Fruit fly (Drosophila melanogaster) whole organism, embryonic: ENCODE measurements around the gene CG6959.
A peak's percentile ranks its signal among the peaks of the same experiment; 100 is the strongest.

Experiments used
- Aef1 ChIP-seq: fragments of 200-800 bp; sonication (Bioruptor generic); IDR thresholded peaks from 3 replicates; pipeline ENCODE4 v1.3.6; 2022; ENCODE audit warnings: missing biosample characterization, missing genetic modification characterization
- BEAF-32 ChIP-seq: fragments of 200-800 bp; sonication (Bioruptor generic); optimal IDR thresholded peaks from 3 replicates; lab custom pipeline; 2017; ENCODE audit warnings: missing biosample characterization, missing genetic modification characterization, mild to moderate bottlenecking, moderate library complexity, missing genetic modification reagents
- CG10274 ChIP-seq: fragments of 200-800 bp; sonication (Bioruptor generic); optimal IDR thresholded peaks from 3 replicates; lab custom pipeline; 2017; ENCODE audit warnings: missing biosample characterization, mild to moderate bottlenecking, missing genetic modification characterization
- CG10979 ChIP-seq: fragments of 200-800 bp; sonication (Bioruptor generic); optimal IDR thresholded peaks from 2 replicates; lab custom pipeline; 2018; ENCODE audit warnings: missing biosample characterization, mild to moderate bottlenecking, missing genetic modification characterization, moderate library complexity
- CG11456 ChIP-seq: fragments of 200-800 bp; sonication (Bioruptor generic); IDR thresholded peaks from 3 replicates; pipeline ENCODE4 v1.3.6; 2022; ENCODE audit warnings: missing biosample characterization, missing genetic modification characterization
- CG11560 ChIP-seq: fragments of 200-800 bp; sonication (Bioruptor generic); IDR thresholded peaks from 3 replicates; pipeline ENCODE4 v1.3.6; 2022; ENCODE audit warnings: missing biosample characterization, missing genetic modification characterization
- CG13123 ChIP-seq: fragments of 200-800 bp; sonication (Bioruptor generic); optimal IDR thresholded peaks from 2 replicates; lab custom pipeline; 2016; ENCODE audit warnings: missing biosample characterization, missing genetic modification characterization
- CG13287 ChIP-seq: fragments of 200-800 bp; sonication (Bioruptor generic); IDR thresholded peaks from 2 replicates; pipeline ENCODE4 v1.3.6; 2022; ENCODE audit warnings: missing biosample characterization, missing genetic modification characterization; ENCODE audit not compliant: partially characterized antibody
- CG13624 ChIP-seq: fragments of 200-800 bp; sonication (Bioruptor generic); optimal IDR thresholded peaks from 2 replicates; lab custom pipeline; 2016; ENCODE audit warnings: missing biosample characterization, missing genetic modification characterization
- CG14050 ChIP-seq: fragments of 200-800 bp; sonication (Bioruptor generic); IDR thresholded peaks from 3 replicates; pipeline ENCODE4 v1.3.6; 2022; ENCODE audit warnings: missing biosample characterization, missing genetic modification characterization
- CG14441 ChIP-seq: fragments of 200-800 bp; sonication (Bioruptor generic); IDR thresholded peaks from 2 replicates; pipeline ENCODE4 v1.3.6; 2022; ENCODE audit warnings: missing biosample characterization, missing genetic modification characterization
- CG15011 ChIP-seq: fragments of 200-800 bp; sonication (Bioruptor generic); optimal IDR thresholded peaks from 3 replicates; lab custom pipeline; 2018; ENCODE audit warnings: missing biosample characterization, mild to moderate bottlenecking, missing genetic modification characterization
- CG17802 ChIP-seq: fragments of 200-800 bp; sonication (Bioruptor generic); optimal IDR thresholded peaks from 2 replicates; lab custom pipeline; 2018; ENCODE audit warnings: missing biosample characterization, mild to moderate bottlenecking, missing genetic modification characterization, moderate library complexity
- CG18011 ChIP-seq: fragments of 200-800 bp; sonication (Bioruptor generic); optimal IDR thresholded peaks from 2 replicates; lab custom pipeline; 2017; ENCODE audit warnings: missing biosample characterization, missing genetic modification characterization, mild to moderate bottlenecking, moderate library complexity, missing genotype
- CG18476 ChIP-seq: fragments of 200-800 bp; sonication (Bioruptor generic); optimal IDR thresholded peaks from 2 replicates; lab custom pipeline; 2016; ENCODE audit warnings: missing biosample characterization, mild to moderate bottlenecking, missing genetic modification characterization
- CG18619 ChIP-seq: fragments of 200-800 bp; sonication (Bioruptor generic); optimal IDR thresholded peaks from 3 replicates; lab custom pipeline; 2017; ENCODE audit warnings: missing biosample characterization, mild to moderate bottlenecking, missing genetic modification characterization
- CG34422 ChIP-seq: fragments of 200-800 bp; sonication (Bioruptor generic); IDR thresholded peaks from 3 replicates; pipeline ENCODE4 v1.3.6; 2022; ENCODE audit warnings: missing biosample characterization, missing genetic modification characterization
- CG3726 ChIP-seq: fragments of 200-800 bp; sonication (Bioruptor generic); IDR thresholded peaks from 3 replicates; pipeline ENCODE4, ENCODE4 v1.3.6; 2022; ENCODE audit warnings: missing biosample characterization, missing genetic modification characterization
- CG3847 ChIP-seq: fragments of 200-800 bp; sonication (Bioruptor generic); IDR thresholded peaks from 2 replicates; pipeline ENCODE4 v1.3.6; 2022; ENCODE audit warnings: missing biosample characterization, missing genetic modification characterization
- CG3995 ChIP-seq: fragments of 200-800 bp; sonication (Bioruptor generic); optimal IDR thresholded peaks from 3 replicates; lab custom pipeline; 2016; ENCODE audit warnings: missing biosample characterization, missing genetic modification characterization
- CG4707 ChIP-seq: fragments of 200-800 bp; sonication (Bioruptor generic); optimal IDR thresholded peaks from 2 replicates; lab custom pipeline; 2018; ENCODE audit warnings: missing biosample characterization, mild to moderate bottlenecking, missing genetic modification characterization, moderate library complexity
- CG4820 ChIP-seq: fragments of 200-800 bp; sonication (Bioruptor generic); optimal IDR thresholded peaks from 3 replicates; lab custom pipeline; 2016; ENCODE audit warnings: missing biosample characterization, missing genetic modification characterization
- CG5180 ChIP-seq: fragments of 200-800 bp; sonication (Bioruptor generic); optimal IDR thresholded peaks from 3 replicates; lab custom pipeline; 2017; ENCODE audit warnings: missing biosample characterization, missing genetic modification characterization, mild to moderate bottlenecking, moderate library complexity, missing genetic modification reagents
- CG5245 ChIP-seq: fragments of 200-800 bp; sonication (Bioruptor generic); optimal IDR thresholded peaks from 3 replicates; lab custom pipeline; 2016; ENCODE audit warnings: missing biosample characterization, missing genetic modification characterization
- CG6272 ChIP-seq: fragments of 200-800 bp; sonication (Bioruptor generic); IDR thresholded peaks from 2 replicates; pipeline ENCODE4 v1.3.6; 2022; ENCODE audit warnings: missing biosample characterization, missing genetic modification characterization
- CG8290 ChIP-seq, 3 experiments: fragments of 200-800 bp; sonication (Bioruptor generic); optimal IDR thresholded peaks; 2 replicates each; lab custom pipeline; 2016 to 2019; ENCODE audit warnings: missing biosample characterization in 3 of 3, missing genetic modification characterization in 3 of 3, mild to moderate bottlenecking in 2 of 3, moderate library complexity in 1 of 3
- CG9817 ChIP-seq: fragments of 200-800 bp; sonication (Bioruptor generic); optimal IDR thresholded peaks from 2 replicates; lab custom pipeline; 2018; ENCODE audit warnings: missing biosample characterization, mild to moderate bottlenecking, missing genetic modification characterization, moderate library complexity
- D19A ChIP-seq: fragments of 200-800 bp; optimal IDR thresholded peaks from 3 replicates; lab custom pipeline; 2019; ENCODE audit warnings: missing biosample characterization, mild to moderate bottlenecking, missing genetic modification characterization, moderate library complexity
- Dek ChIP-seq: fragments of 200-800 bp; sonication (Bioruptor generic); optimal IDR thresholded peaks from 3 replicates; lab custom pipeline; 2019; ENCODE audit warnings: missing biosample characterization, mild to moderate bottlenecking, missing genetic modification characterization, moderate library complexity
- E2f2 ChIP-seq: fragments of 200-800 bp; sonication (Bioruptor generic); IDR thresholded peaks from 2 replicates; pipeline ENCODE4 v1.3.6; 2022; ENCODE audit warnings: missing biosample characterization, missing genetic modification characterization
- Ets65A ChIP-seq: fragments of 200-800 bp; sonication (Bioruptor generic); peaks from one replicate; lab custom pipeline; 2016; ENCODE audit warnings: missing biosample characterization, missing genetic modification characterization
- Lim3 ChIP-seq: fragments of 200-800 bp; sonication (Bioruptor generic); IDR thresholded peaks from 2 replicates; pipeline ENCODE4 v1.3.6; 2022; ENCODE audit warnings: missing biosample characterization, missing genetic modification characterization
- Mes4 ChIP-seq: fragments of 200-800 bp; sonication (Bioruptor generic); optimal IDR thresholded peaks from 2 replicates; lab custom pipeline; 2016; ENCODE audit warnings: missing biosample characterization, missing genetic modification characterization
- Myb ChIP-seq: fragments of 200-800 bp; sonication (Bioruptor generic); optimal IDR thresholded peaks from 2 replicates; lab custom pipeline; 2016; ENCODE audit warnings: missing biosample characterization, missing genetic modification characterization
- NfI ChIP-seq: fragments of 200-800 bp; sonication (Bioruptor generic); optimal IDR thresholded peaks from 3 replicates; lab custom pipeline; 2018; ENCODE audit warnings: missing biosample characterization, mild to moderate bottlenecking, missing genetic modification characterization, moderate library complexity
- Oli ChIP-seq: fragments of 200-800 bp; sonication (Bioruptor generic); optimal IDR thresholded peaks from 2 replicates; lab custom pipeline; 2018; ENCODE audit warnings: missing biosample characterization, mild to moderate bottlenecking, missing genetic modification characterization, moderate library complexity
- Rfx ChIP-seq: fragments of 200-800 bp; sonication (Bioruptor generic); IDR thresholded peaks from 2 replicates; pipeline ENCODE4 v1.3.6; 2022; ENCODE audit warnings: missing biosample characterization, missing genetic modification characterization
- Stat92E ChIP-seq, 3 experiments: fragments of >200 bp in 2 of 3; fragments of 200-800 bp in 1 of 3; sonication (Bioruptor generic) in 1 of 3; optimal IDR thresholded peaks; 2 replicates each; lab custom pipeline; 2017 to 2019; ENCODE audit warnings: missing biosample characterization in 3 of 3, missing genetic modification characterization in 3 of 3, mild to moderate bottlenecking in 1 of 3, moderate library complexity in 1 of 3
- Trl ChIP-seq, 3 experiments: fragments of >200 bp in 2 of 3; fragments of 200-800 bp in 1 of 3; sonication (Bioruptor generic) in 1 of 3; optimal IDR thresholded peaks; 2 replicates in 1 of 3; 3 replicates in 2 of 3; lab custom pipeline; 2016 to 2017; ENCODE audit warnings: missing biosample characterization in 1 of 3, missing genetic modification characterization in 1 of 3
- ash1 ChIP-seq: fragments of 200-800 bp; sonication (Bioruptor generic); optimal IDR thresholded peaks from 2 replicates; lab custom pipeline; 2018; ENCODE audit warnings: missing biosample characterization, mild to moderate bottlenecking, missing genetic modification characterization
- cas ChIP-seq: fragments of 200-800 bp; sonication (Bioruptor generic); IDR thresholded peaks from 2 replicates; pipeline ENCODE4 v1.3.6; 2022; ENCODE audit warnings: missing biosample characterization, missing genetic modification characterization
- caup ChIP-seq: fragments of 200-800 bp; sonication (Bioruptor generic); optimal IDR thresholded peaks from 3 replicates; lab custom pipeline; 2017; ENCODE audit warnings: missing biosample characterization, mild to moderate bottlenecking, missing genetic modification characterization, moderate library complexity; ENCODE audit not compliant: severe bottlenecking
- chm ChIP-seq: fragments of 200-800 bp; sonication (Bioruptor generic); IDR thresholded peaks from 2 replicates; pipeline ENCODE4 v1.3.6; 2022; ENCODE audit warnings: missing biosample characterization, missing genetic modification characterization
- dati ChIP-seq: fragments of 200-800 bp; sonication (Bioruptor generic); IDR thresholded peaks from 2 replicates; pipeline ENCODE4 v1.3.6; 2022; ENCODE audit warnings: missing biosample characterization, missing genetic modification characterization
- dpn ChIP-seq, 2 experiments: fragments of 200-800 bp; sonication (Bioruptor generic); optimal IDR thresholded peaks; 3 replicates each; lab custom pipeline; 2016; ENCODE audit warnings: missing biosample characterization in 2 of 2, missing genetic modification characterization in 2 of 2
- eyg ChIP-seq: fragments of 200-800 bp; sonication (Bioruptor generic); optimal IDR thresholded peaks from 3 replicates; lab custom pipeline; 2016; ENCODE audit warnings: missing biosample characterization, missing genetic modification characterization
- fd64A ChIP-seq: fragments of 200-800 bp; sonication (Bioruptor generic); optimal IDR thresholded peaks from 3 replicates; lab custom pipeline; 2018; ENCODE audit warnings: missing biosample characterization, mild to moderate bottlenecking, missing genetic modification characterization
- fd96Cb ChIP-seq: fragments of 200-800 bp; sonication (Bioruptor generic); optimal IDR thresholded peaks from 2 replicates; lab custom pipeline; 2018; ENCODE audit warnings: missing biosample characterization, mild to moderate bottlenecking, missing genetic modification characterization, moderate library complexity
- ind ChIP-seq: fragments of 200-800 bp; sonication (Bioruptor generic); optimal IDR thresholded peaks from 3 replicates; lab custom pipeline; 2016; ENCODE audit warnings: missing biosample characterization, missing genetic modification characterization
- luna ChIP-seq: fragments of 200-800 bp; sonication (Bioruptor generic); optimal IDR thresholded peaks from 2 replicates; lab custom pipeline; 2016; ENCODE audit warnings: missing biosample characterization, missing genetic modification characterization

Gene CG6959

DNA sequence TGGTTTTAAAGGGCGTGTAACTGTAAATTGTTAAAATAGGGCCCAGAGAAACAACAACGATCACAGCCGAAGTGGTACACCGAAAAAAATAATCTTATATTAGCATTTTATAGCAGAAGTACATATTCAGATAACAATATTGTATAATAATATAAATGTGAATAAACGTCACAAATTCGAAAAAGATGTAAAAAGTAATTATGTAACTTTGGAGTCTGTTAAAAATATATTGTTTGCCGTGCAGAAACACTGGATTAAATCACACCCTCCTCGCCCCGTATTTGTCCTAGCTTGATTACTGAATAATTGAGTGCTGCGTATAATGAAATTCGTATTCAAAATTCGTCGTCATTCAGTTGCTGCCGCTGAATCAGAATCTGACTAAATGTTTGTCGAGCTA, 14.1 kb downstream of the CG6959 start (continued):
- no peak for TF ChIP-seq eyg (GFP tag; lab: Kevin White, UChicago)
- no peak for TF ChIP-seq CG11560 (tag; lab: Robert Waterston, UW)
- TF ChIP-seq Oli (tag; lab: Kevin White, UChicago), result peak; percentile 35
- TF ChIP-seq ash1, result no peak
- no peak for TF ChIP-seq CG3995 (GFP tag; lab: Kevin White, UChicago)
- TF ChIP-seq Dek (tag; lab: Kevin White, UChicago), result peak; percentile 14
- no peak for TF ChIP-seq cas (GFP tag; lab: Robert Waterston, UW)
- no peak for TF ChIP-seq ind (GFP tag; lab: Kevin White, UChicago)
- TF ChIP-seq Mes4 (GFP tag; lab: Kevin White, UChicago), result no peak
- TF ChIP-seq CG18619, result no peak
- TF ChIP-seq Stat92E (GFP tag; optimal IDR thresholded peaks at IDR 0.05; lab: Kevin White, UChicago), result no peak
- TF ChIP-seq CG5245 (GFP tag; lab: Kevin White, UChicago), result no peak
- TF ChIP-seq D19A (tag; lab: Kevin White, UChicago), result peak; percentile 7
- no peak for TF ChIP-seq CG13287 (GFP tag; lab: Robert Waterston, UW)
- no peak for TF ChIP-seq chm
- TF ChIP-seq CG17802 (tag; lab: Kevin White, UChicago), result no peak
- no peak for TF ChIP-seq CG34422 (GFP tag; lab: Robert Waterston, UW)
- TF ChIP-seq luna (GFP tag; lab: Kevin White, UChicago), result no peak
- no peak for TF ChIP-seq CG5180
- no peak for TF ChIP-seq fd64A (GFP tag; lab: Kevin White, UChicago)
- TF ChIP-seq Trl (optimal IDR thresholded peaks at IDR 0.05; lab: Kevin White, UChicago), result no peak
- TF ChIP-seq Trl (GFP tag; optimal IDR thresholded peaks at IDR 0.05; lab: Kevin White, UChicago), result no peak
- TF ChIP-seq Lim3 (GFP tag; lab: Robert Waterston, UW), result no peak
- TF ChIP-seq CG15011 (GFP tag; lab: Kevin White, UChicago), result no peak
- TF ChIP-seq CG14441 (GFP tag; lab: Robert Waterston, UW), result no peak
- TF ChIP-seq Rfx (GFP tag; lab: Robert Waterston, UW), result peak; percentile 42; the same call in 1 of the 2 replicates
- TF ChIP-seq CG13624, result no peak
- TF ChIP-seq CG3847 (GFP tag; lab: Robert Waterston, UW), result 0 out of 2 replicates have a peak, but pooled peaks have one; percentile 19
- TF ChIP-seq CG18011 (GFP tag; lab: Kevin White, UChicago), result no peak
- TF ChIP-seq Aef1, result peak; percentile 44; the same call in 2 of the 3 replicates
- no peak for TF ChIP-seq CG4707 (GFP tag; lab: Kevin White, UChicago)
- peak; percentile 24 for TF ChIP-seq CG10979 (tag; lab: Kevin White, UChicago)
- TF ChIP-seq dpn (GFP tag; optimal IDR thresholded peaks at IDR 0.05; lab: Kevin White, UChicago), result peak in 1 of 2 experiments; percentile 11
- TF ChIP-seq CG11456, result no peak
- no peak for TF ChIP-seq dati (GFP tag; lab: Robert Waterston, UW)
- no peak for TF ChIP-seq CG9817 (tag; lab: Kevin White, UChicago)
- TF ChIP-seq CG18476 (GFP tag; lab: Kevin White, UChicago), result no peak
- no peak for TF ChIP-seq CG13123 (GFP tag; lab: Kevin White, UChicago)
- TF ChIP-seq CG14050 (GFP tag; lab: Robert Waterston, UW), result no peak
- TF ChIP-seq Ets65A, result no peak
- TF ChIP-seq CG6272, result no peak
- no peak for TF ChIP-seq CG3726 (GFP tag; lab: Robert Waterston, UW)
- TF ChIP-seq BEAF-32 (GFP tag; lab: Kevin White, UChicago), result no peak
- peak; percentile 15; the same call in 1 of the 2 replicates for TF ChIP-seq E2f2 (GFP tag; lab: Robert Waterston, UW)
- no peak for TF ChIP-seq caup
- no peak for TF ChIP-seq CG10274 (GFP tag; lab: Kevin White, UChicago)
- peak; percentile 17 for TF ChIP-seq fd96Cb (tag; lab: Kevin White, UChicago)
- TF ChIP-seq Myb, result no peak
- TF ChIP-seq NfI, result no peak
- TF ChIP-seq CG8290 (GFP tag; optimal IDR thresholded peaks at IDR 0.05; lab: Kevin White, UChicago), result no peak
- TF ChIP-seq CG8290 (tag; optimal IDR thresholded peaks at IDR 0.05; lab: Kevin White, UChicago), result no peak
- peak; percentile 4 for TF ChIP-seq CG4820 (GFP tag; lab: Kevin White, UChicago)
